Worm (Caenorhabditis elegans) whole organism, midembryonic: ENCODE measurements around the gene F07A11.4.

Source experiments
- T22C8.4 ChIP-seq: fragments of 200-800 bp; sonication (Bioruptor generic); IDR thresholded peaks from 2 replicates; pipeline ENCODE4 v1.3.6; 2022; ENCODE audit warnings: missing genetic modification characterization, missing compliant biosample characterization
- cog-1 ChIP-seq: sonication (generic microtip); optimal IDR thresholded peaks from 2 replicates; lab custom pipeline; 2016; ENCODE audit warnings: missing genetic modification characterization, missing compliant biosample characterization
- flt-1 ChIP-seq: fragments of 200-800 bp; sonication (Bioruptor generic); IDR thresholded peaks from 2 replicates; pipeline ENCODE4 v1.3.6; 2022; ENCODE audit warnings: missing genetic modification characterization, missing compliant biosample characterization
- klf-2 ChIP-seq: fragments of 200-800 bp; sonication (Bioruptor generic); conservative IDR thresholded peaks from 2 replicates; pipeline ENCODE4 v1.3.6; 2022; ENCODE audit warnings: missing genetic modification reagents, missing genetic modification characterization, missing compliant biosample characterization
- med-1 ChIP-seq: sonication (generic microtip); optimal IDR thresholded peaks from 2 replicates; lab custom pipeline; 2017; ENCODE audit warnings: missing genetic modification characterization, mild to moderate bottlenecking, missing compliant biosample characterization, antibody characterized with exemption, missing genetic modification reagents; ENCODE audit not compliant: insufficient read depth
- ref-1 ChIP-seq: fragments of 200-800 bp; sonication (Bioruptor generic); conservative IDR thresholded peaks from 2 replicates; pipeline ENCODE4 v1.3.6; 2022; ENCODE audit warnings: missing genetic modification reagents, missing genetic modification characterization, missing compliant biosample characterization
- tab-1 ChIP-seq: fragments of 200-800 bp; sonication (Bioruptor generic); IDR thresholded peaks from 2 replicates; pipeline ENCODE4 v1.3.6; 2022; ENCODE audit warnings: missing genetic modification characterization, missing compliant biosample characterization
- ztf-23 ChIP-seq: fragments of 200-800 bp; sonication (Bioruptor generic); IDR thresholded peaks from 2 replicates; pipeline ENCODE4 v1.3.6; 2022; ENCODE audit warnings: missing genetic modification reagents, missing genetic modification characterization, missing compliant biosample characterization
- ztf-29 ChIP-seq: fragments of 200-800 bp; sonication (Bioruptor generic); IDR thresholded peaks from 2 replicates; pipeline ENCODE4 v1.3.6; 2022; ENCODE audit warnings: missing genetic modification reagents, missing genetic modification characterization, missing compliant biosample characterization

The F07A11.4 gene

ce11 chrII:11572944-11573343 is 27.9 kb upstream of the F07A11.4 start, which contains the start of gene F54D5.2:
Gene F54D5.2, plus strand, starts transcription at chrII:11573180.
- no peak for TF ChIP-seq T22C8.4
- no peak for TF ChIP-seq ref-1 (GFP tag; lab: Robert Waterston, UW)
- no peak for TF ChIP-seq klf-2 (GFP tag; lab: Robert Waterston, UW)
- no peak for TF ChIP-seq cog-1 (tag; lab: Kevin White, UChicago)
- TF ChIP-seq tab-1 (GFP tag; lab: Robert Waterston, UW): no peak
- no peak for TF ChIP-seq ztf-23 (GFP tag; lab: Robert Waterston, UW)
- TF ChIP-seq med-1 (GFP tag; lab: Kevin White, UChicago): no peak
- TF ChIP-seq flt-1 (GFP tag; lab: Robert Waterston, UW): no peak
- no peak for TF ChIP-seq ztf-29 (GFP tag; lab: Robert Waterston, UW)

- TF ChIP-seq ref-1 (GFP tag; lab: Robert Waterston, UW) (no peak), med-1 (GFP tag; lab: Kevin White, UChicago) (no peak), T22C8.4 (no peak), tab-1 (GFP tag; lab: Robert Waterston, UW) (no peak)
Measured at ce11 chrII:11577397-11577796, 23.4 kb upstream of the F07A11.4 start, which contains the start of gene pcs-1. Gene pcs-1, minus strand, starts transcription at chrII:11577740.

- TF ChIP-seq flt-1 (GFP tag; lab: Robert Waterston, UW) (no peak), tab-1 (GFP tag; lab: Robert Waterston, UW) (no peak), med-1 (GFP tag; lab: Kevin White, UChicago) (no peak), klf-2 (GFP tag; lab: Robert Waterston, UW) (no peak), cog-1 (tag; lab: Kevin White, UChicago) (no peak), ztf-23 (GFP tag; lab: Robert Waterston, UW) (no peak), ztf-29 (GFP tag; lab: Robert Waterston, UW) (no peak), T22C8.4 (no peak), ref-1 (GFP tag; lab: Robert Waterston, UW) (no peak)
Measured at ce11 chrII:11577861-11578260, 22.9 kb upstream of the F07A11.4 start.

ce11 chrII:11578327-11578726 is 22.5 kb upstream of the F07A11.4 start, which contains the start of gene smc-6:
Gene smc-6, plus strand, starts transcription at chrII:11578716.
- TF ChIP-seq T22C8.4 (no peak), klf-2 (GFP tag; lab: Robert Waterston, UW) (no peak), ref-1 (GFP tag; lab: Robert Waterston, UW) (no peak), tab-1 (GFP tag; lab: Robert Waterston, UW) (no peak), ztf-29 (GFP tag; lab: Robert Waterston, UW) (no peak), med-1 (GFP tag; lab: Kevin White, UChicago) (no peak), flt-1 (GFP tag; lab: Robert Waterston, UW) (no peak), cog-1 (tag; lab: Kevin White, UChicago) (no peak), ztf-23 (GFP tag; lab: Robert Waterston, UW) (no peak)

- TF ChIP-seq ref-1 (GFP tag; lab: Robert Waterston, UW): no peak
- no peak for TF ChIP-seq T22C8.4
- no peak for TF ChIP-seq klf-2 (GFP tag; lab: Robert Waterston, UW)
- TF ChIP-seq med-1 (GFP tag; lab: Kevin White, UChicago): no peak
- no peak for TF ChIP-seq tab-1 (GFP tag; lab: Robert Waterston, UW)
- no peak for TF ChIP-seq cog-1 (tag; lab: Kevin White, UChicago)
- TF ChIP-seq ztf-29 (GFP tag; lab: Robert Waterston, UW): no peak
- no peak for TF ChIP-seq ztf-23 (GFP tag; lab: Robert Waterston, UW)
- no peak for TF ChIP-seq flt-1 (GFP tag; lab: Robert Waterston, UW)
Measured at ce11 chrII:11582698-11583097, 18.1 kb upstream of the F07A11.4 start, which contains the start of gene ints-7. Gene ints-7, plus strand, starts transcription at chrII:11582849.

ce11 chrII:11588304-11588703 is 12.5 kb upstream of the F07A11.4 start:
- TF ChIP-seq ztf-29 (GFP tag; lab: Robert Waterston, UW) (no peak), klf-2 (GFP tag; lab: Robert Waterston, UW) (no peak), tab-1 (GFP tag; lab: Robert Waterston, UW) (no peak), cog-1 (tag; lab: Kevin White, UChicago) (no peak), T22C8.4 (no peak), flt-1 (GFP tag; lab: Robert Waterston, UW) (no peak), ref-1 (GFP tag; lab: Robert Waterston, UW) (no peak), ztf-23 (GFP tag; lab: Robert Waterston, UW) (no peak), med-1 (GFP tag; lab: Kevin White, UChicago) (no peak)

ce11 chrII:11591558-11591957 is 9.3 kb upstream of the F07A11.4 start:
- no peak for TF ChIP-seq med-1 (GFP tag; lab: Kevin White, UChicago)
- no peak for TF ChIP-seq T22C8.4
- no peak for TF ChIP-seq ztf-29 (GFP tag; lab: Robert Waterston, UW)
- no peak for TF ChIP-seq tab-1 (GFP tag; lab: Robert Waterston, UW)
- no peak for TF ChIP-seq flt-1 (GFP tag; lab: Robert Waterston, UW)
- no peak for TF ChIP-seq klf-2 (GFP tag; lab: Robert Waterston, UW)
- no peak for TF ChIP-seq ztf-23 (GFP tag; lab: Robert Waterston, UW)
- no peak for TF ChIP-seq cog-1 (tag; lab: Kevin White, UChicago)
- no peak for TF ChIP-seq ref-1 (GFP tag; lab: Robert Waterston, UW)

- no peak for TF ChIP-seq klf-2 (GFP tag; lab: Robert Waterston, UW)
Measured at ce11 chrII:11592023-11592422, 8.8 kb upstream of the F07A11.4 start, which contains the start of gene F07A11.1. Gene F07A11.1, minus strand, starts transcription at chrII:11592123.

ce11 chrII:11595368-11595996 is 5.3 kb upstream of the F07A11.4 start, which contains the start of gene gfat-1:
Gene gfat-1, minus strand, starts transcription at chrII:11595418.
- no peak for TF ChIP-seq klf-2 (GFP tag; lab: Robert Waterston, UW)
- no peak for TF ChIP-seq flt-1 (GFP tag; lab: Robert Waterston, UW)
- TF ChIP-seq tab-1 (GFP tag; lab: Robert Waterston, UW): no peak
- TF ChIP-seq ref-1 (GFP tag; lab: Robert Waterston, UW): no peak
- TF ChIP-seq T22C8.4: no peak
- TF ChIP-seq ztf-23 (GFP tag; lab: Robert Waterston, UW): no peak
- no peak for TF ChIP-seq ztf-29 (GFP tag; lab: Robert Waterston, UW)
